Worm (Caenorhabditis elegans) whole organism, L4 larva: Measurements from ENCODE around the gene rip-1.
A peak's percentile ranks its signal among the peaks of the same experiment; 100 is the strongest.

ENCODE experiments used
- D1046.2 ChIP-seq: fragments of 200-800 bp; sonication (Bioruptor generic); IDR thresholded peaks from 2 replicates; pipeline ENCODE4 v1.3.6; 2022; ENCODE audit warnings: missing genetic modification characterization, missing compliant biosample characterization
- F10B5.3 ChIP-seq: sonication (generic microtip); optimal IDR thresholded peaks from 2 replicates; lab custom pipeline; 2016; ENCODE audit warnings: mild to moderate bottlenecking, missing genetic modification characterization, missing compliant biosample characterization
- ZK337.2 ChIP-seq: fragments of 200-800 bp; sonication (Bioruptor generic); IDR thresholded peaks from 2 replicates; pipeline ENCODE4 v1.3.6; 2022; ENCODE audit warnings: missing genetic modification reagents, missing genetic modification characterization, missing compliant biosample characterization
- aha-1 ChIP-seq: fragments of 150-350 bp; peaks from one replicate; lab custom pipeline; 2014; ENCODE audit warnings: missing biosample characterization, missing genetic modification characterization
- arid-1 ChIP-seq: fragments of 200-800 bp; sonication (Bioruptor generic); conservative IDR thresholded peaks from 2 replicates; pipeline ENCODE4 v1.3.6; 2022; ENCODE audit warnings: missing genetic modification reagents, missing genetic modification characterization, missing compliant biosample characterization
- ceh-44 ChIP-seq: fragments of 200-800 bp; sonication (Bioruptor generic); IDR thresholded peaks from 2 replicates; pipeline ENCODE4 v1.3.6; 2022; ENCODE audit warnings: missing genetic modification reagents, missing genetic modification characterization, missing compliant biosample characterization
- ces-1 ChIP-seq: fragments of 150-350 bp; sonication (generic microtip); optimal IDR thresholded peaks from 4 replicates; lab custom pipeline; 2014; ENCODE audit warnings: missing biosample characterization, missing genetic modification reagents, missing genetic modification characterization
- daf-19 ChIP-seq: fragments of 200-800 bp; sonication (Bioruptor generic); conservative IDR thresholded peaks from 2 replicates; pipeline ENCODE4 v1.3.6; 2022; ENCODE audit warnings: missing genetic modification characterization, missing compliant biosample characterization
- dmd-9 ChIP-seq: fragments of 200-800 bp; sonication (Bioruptor generic); IDR thresholded peaks from 2 replicates; pipeline ENCODE4 v1.3.6; 2022; ENCODE audit warnings: missing genetic modification reagents, missing genetic modification characterization, missing compliant biosample characterization
- dpl-1 ChIP-seq: fragments of 150-350 bp; optimal IDR thresholded peaks from 2 replicates; lab custom pipeline; 2014; ENCODE audit warnings: missing biosample characterization, missing genetic modification reagents, missing genetic modification characterization
- duxl-1 ChIP-seq: sonication (generic microtip); optimal IDR thresholded peaks from 2 replicates; lab custom pipeline; 2016; ENCODE audit warnings: mild to moderate bottlenecking, missing genetic modification characterization, moderate library complexity, missing compliant biosample characterization; ENCODE audit not compliant: poor library complexity
- egl-27 ChIP-seq: sonication (generic microtip); optimal IDR thresholded peaks from 3 replicates; lab custom pipeline; 2017; ENCODE audit warnings: missing biosample characterization, missing genetic modification reagents, missing genetic modification characterization
- egl-43 ChIP-seq: fragments of 200-800 bp; sonication (Bioruptor generic); IDR thresholded peaks from 2 replicates; pipeline ENCODE4 v1.3.6; 2022; ENCODE audit warnings: missing genetic modification reagents, missing genetic modification characterization, missing compliant biosample characterization
- hlh-30 ChIP-seq: sonication (generic microtip); optimal IDR thresholded peaks from 2 replicates; lab custom pipeline; 2017; ENCODE audit warnings: antibody characterized with exemption, mild to moderate bottlenecking, missing genetic modification characterization, missing compliant biosample characterization; ENCODE audit not compliant: insufficient read depth
- hmg-1.1 ChIP-seq: fragments of 200-800 bp; sonication (Bioruptor generic); IDR thresholded peaks from 2 replicates; pipeline ENCODE4 v1.3.6; 2022; ENCODE audit warnings: missing genetic modification reagents, missing genetic modification characterization, missing compliant biosample characterization
- lin-38 ChIP-seq: fragments of 200-800 bp; sonication (Bioruptor generic); IDR thresholded peaks from 2 replicates; pipeline ENCODE4 v1.3.6; 2022; ENCODE audit warnings: missing genetic modification reagents, missing genetic modification characterization, missing compliant biosample characterization
- mep-1 ChIP-seq: fragments of 150-350 bp; sonication (generic microtip); optimal IDR thresholded peaks from 3 replicates; lab custom pipeline; 2014; ENCODE audit warnings: missing biosample characterization, missing genetic modification characterization
- mes-2 ChIP-seq: sonication (generic microtip); optimal IDR thresholded peaks from 2 replicates; lab custom pipeline; 2016; ENCODE audit warnings: missing genotype, mild to moderate bottlenecking, missing genetic modification characterization, missing compliant biosample characterization; ENCODE audit not compliant: poor library complexity, severe bottlenecking
- mxl-3 ChIP-seq: fragments of 200-800 bp; sonication (Bioruptor generic); optimal IDR thresholded peaks from 2 replicates; lab custom pipeline; 2018; ENCODE audit warnings: mild to moderate bottlenecking, missing genetic modification characterization, missing compliant biosample characterization
- nhr-28 ChIP-seq: fragments of 150-350 bp; optimal IDR thresholded peaks from 2 replicates; lab custom pipeline; 2014; ENCODE audit warnings: missing biosample characterization, missing genetic modification characterization
- nhr-42 ChIP-seq: fragments of 200-800 bp; sonication (Bioruptor generic); IDR thresholded peaks from 2 replicates; pipeline ENCODE4 v1.3.6; 2022; ENCODE audit warnings: missing genetic modification characterization, missing compliant biosample characterization
- php-3 ChIP-seq: fragments of 200-800 bp; sonication (Bioruptor generic); IDR thresholded peaks from 2 replicates; pipeline ENCODE4 v1.3.6; 2022; ENCODE audit warnings: missing genetic modification reagents, missing genetic modification characterization, missing compliant biosample characterization
- sdz-12 ChIP-seq: fragments of 200-800 bp; sonication (Bioruptor generic); optimal IDR thresholded peaks from 2 replicates; lab custom pipeline; 2018; ENCODE audit warnings: mild to moderate bottlenecking, missing genetic modification characterization, missing compliant biosample characterization
- set-16 ChIP-seq: fragments of 200-800 bp; sonication (Bioruptor generic); IDR thresholded peaks from 2 replicates; pipeline ENCODE4 v1.3.6; 2022; ENCODE audit warnings: missing genetic modification reagents, missing genetic modification characterization, missing compliant biosample characterization
- unc-62 ChIP-seq, 3 experiments: fragments of 150-350 bp in 1 of 3; sonication (generic microtip); optimal IDR thresholded peaks in 2 of 3; peaks in 1 of 3; 1 replicate in 1 of 3; 2 replicates in 2 of 3; lab custom pipeline; 2014 to 2017; ENCODE audit warnings: missing biosample characterization in 3 of 3, missing genetic modification characterization in 3 of 3, missing genetic modification reagents in 3 of 3, missing genotype in 1 of 3
- zag-1 ChIP-seq: fragments of 150-350 bp; optimal IDR thresholded peaks from 2 replicates; lab custom pipeline; 2014; ENCODE audit warnings: missing biosample characterization, missing genetic modification characterization
- zfp-3 ChIP-seq: fragments of 200-800 bp; sonication (Bioruptor generic); conservative IDR thresholded peaks from 2 replicates; pipeline ENCODE4 v1.3.6; 2022; ENCODE audit warnings: missing genetic modification reagents, missing genetic modification characterization, missing compliant biosample characterization

Gene rip-1

ce11 chrIII:10270778-10271307 lies 12.3 kb upstream of the rip-1 start, which contains the start of gene cnk-1 (continued):
- TF ChIP-seq nhr-28 (tag; lab: Kevin White, UChicago) (no peak), ceh-44 (GFP tag; lab: Robert Waterston, UW) (peak; percentile 99), hlh-30 (peak; percentile 66), dmd-9 (GFP tag; lab: Robert Waterston, UW) (peak; percentile 100)

ce11 chrIII:10266824-10267223 lies 8.3 kb upstream of the rip-1 start, which contains the start of gene inpp-4B:
TSS of gene inpp-4B (minus strand) at chrIII:10266877.
- TF ChIP-seq ZK337.2 (0 out of 2 replicates have a peak, but pooled peaks have one; percentile 8), mes-2 (tag; lab: Kevin White, UChicago) (peak; percentile 17), lin-38 (GFP tag; lab: Robert Waterston, UW) (peak; percentile 57; the same call in 1 of the 2 replicates), hmg-1.1 (GFP tag; lab: Robert Waterston, UW) (0 out of 2 replicates have a peak, but pooled peaks have one; percentile 14)
- TF ChIP-seq, all 104 proteins: peak for 4; not testable (repeated sequence) for 100

ce11 chrIII:10261682-10262081 lies 3.1 kb upstream of the rip-1 start, which contains the start of gene bbs-5:
TSS of gene bbs-5 (minus strand) at chrIII:10261782.
- TF ChIP-seq hlh-30 (no peak), F10B5.3 (no peak), zag-1 (no peak), nhr-28 (tag; lab: Kevin White, UChicago) (no peak), D1046.2 (GFP tag; lab: Robert Waterston, UW) (no peak), mep-1 (no peak), egl-27 (no peak), ceh-44 (GFP tag; lab: Robert Waterston, UW) (no peak), dmd-9 (GFP tag; lab: Robert Waterston, UW) (no peak), duxl-1 (no peak), nhr-42 (GFP tag; lab: Robert Waterston, UW) (no peak), zfp-3 (GFP tag; lab: Robert Waterston, UW) (no peak)

ce11 chrIII:10261256-10261655 lies 2.7 kb upstream of the rip-1 start:
- TF ChIP-seq sdz-12 (GFP tag; lab: Kevin White, UChicago) (no peak), unc-62 (GFP tag; optimal IDR thresholded peaks at IDR 0.05 in 1 of 2; lab: Kevin White, UChicago) (peak in 1 of 2 experiments; percentile 94), unc-62 (tag; optimal IDR thresholded peaks at IDR 0.05; lab: Kevin White, UChicago) (no peak)

DNA sequence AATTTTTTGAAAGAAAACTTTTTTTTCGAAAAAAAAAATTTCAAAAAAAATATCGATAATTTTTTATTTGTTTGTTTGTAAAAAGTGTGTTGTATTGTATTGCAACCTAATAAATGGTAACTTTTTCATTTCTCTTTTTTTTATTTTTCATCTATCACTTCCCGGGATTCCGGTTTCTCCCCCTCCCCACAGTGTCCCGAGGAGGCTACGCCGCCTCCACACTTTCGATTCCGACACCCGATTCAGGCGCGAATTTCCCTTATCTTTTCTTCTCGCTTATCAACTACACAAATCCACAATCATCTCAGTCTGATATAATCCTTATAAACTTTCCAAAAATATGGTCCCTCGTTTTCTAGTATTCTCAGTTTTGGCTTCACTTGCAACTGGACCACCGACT lies 4.0 kb downstream of the rip-1 start, which contains the start of gene R01H10.4:
Gene R01H10.4, plus strand, starts transcription at position 236 of the 400 bp plus-strand sequence.
- TF ChIP-seq mep-1 (no peak), ces-1 (GFP tag; lab: Kevin White, UChicago) (no peak), ZK337.2 (no peak), aha-1 (tag; lab: Kevin White, UChicago) (peak; percentile 53), nhr-28 (tag; lab: Kevin White, UChicago) (peak; percentile 73), mxl-3 (GFP tag; lab: Kevin White, UChicago) (no peak), php-3 (GFP tag; lab: Robert Waterston, UW) (no peak)

ce11 chrIII:10253334-10253733 lies 5.2 kb downstream of the rip-1 start:
- TF ChIP-seq egl-43 (GFP tag; lab: Robert Waterston, UW) (0 out of 2 replicates have a peak, but pooled peaks have one; percentile 14), set-16 (GFP tag; lab: Robert Waterston, UW) (peak; percentile 75), dpl-1 (GFP tag; lab: Kevin White, UChicago) (no peak), arid-1 (GFP tag; lab: Robert Waterston, UW) (no peak), unc-62 (GFP tag; optimal IDR thresholded peaks at IDR 0.05 in 1 of 2; lab: Kevin White, UChicago) (peak in 1 of 2 experiments; percentile 1), unc-62 (tag; optimal IDR thresholded peaks at IDR 0.05; lab: Kevin White, UChicago) (no peak)

DNA sequence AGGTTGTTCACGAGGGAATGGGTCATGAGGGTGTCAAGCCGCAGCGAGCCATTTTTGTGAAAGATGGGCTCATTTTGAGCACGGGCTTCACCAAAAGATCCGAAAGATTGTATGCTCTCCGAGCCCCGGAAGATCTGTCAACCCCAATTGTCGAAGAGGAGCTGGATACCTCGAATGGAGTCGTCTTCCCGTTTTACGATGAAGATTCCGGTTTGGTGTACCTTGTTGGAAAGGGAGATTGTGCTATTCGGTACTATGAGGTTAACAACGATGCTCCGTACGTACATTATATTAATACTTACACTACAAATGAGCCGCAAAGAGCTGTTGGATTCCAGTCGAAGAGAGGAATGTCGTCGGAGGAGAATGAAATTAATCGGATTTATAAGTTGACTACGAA lies 7.4 kb downstream of the rip-1 start:
- TF ChIP-seq daf-19 (no peak), aha-1 (tag; lab: Kevin White, UChicago) (peak; percentile 95)
